Worm (Caenorhabditis elegans): Measurements from ENCODE around the gene imb-2.

DNA sequence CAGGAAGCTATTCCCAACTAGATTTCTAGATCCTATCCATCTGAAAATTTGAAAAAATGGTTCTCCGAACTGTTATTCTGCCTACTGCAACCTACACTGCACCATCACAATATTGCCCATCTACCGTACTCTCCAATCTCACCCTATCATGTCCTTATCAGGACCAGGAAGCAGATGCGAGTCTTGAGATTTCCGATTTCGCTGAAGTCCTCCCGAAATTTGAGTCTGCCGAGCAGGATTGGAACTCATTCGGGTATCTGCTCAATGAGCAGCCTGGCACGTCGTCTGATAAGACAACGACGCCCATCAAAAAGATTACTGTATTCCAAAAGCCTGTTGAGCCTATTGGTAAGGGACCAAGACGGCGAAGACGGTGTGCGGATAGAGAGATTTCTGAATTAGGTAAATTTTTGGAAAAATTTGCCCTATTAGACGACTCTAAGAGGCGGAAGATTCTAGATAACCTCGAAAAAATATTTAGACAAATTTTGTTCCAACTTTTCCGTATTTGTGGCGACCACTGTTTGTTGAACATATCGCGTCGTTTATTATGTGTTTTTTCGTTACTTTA, 40.1 kb downstream of the imb-2 start:
- TF ChIP-seq ceh-16 (tag; optimal IDR thresholded peaks at IDR 0.05) (no peak), tbx-2 (tag; optimal IDR thresholded peaks at IDR 0.05) (no peak), snpc-4 (tag; optimal IDR thresholded peaks at IDR 0.05) (no peak), daf-12 (tag; optimal IDR thresholded peaks at IDR 0.05) (no peak), fos-1 (tag; optimal IDR thresholded peaks at IDR 0.05) (no peak), fkh-2 (tag; optimal IDR thresholded peaks at IDR 0.05) (no peak), pha-4 (tag; optimal IDR thresholded peaks at IDR 0.05) (no peak), pqm-1 (tag; optimal IDR thresholded peaks at IDR 0.05) (no peak), nhr-12 (tag; optimal IDR thresholded peaks at IDR 0.05) (no peak), ztf-4 (tag; optimal IDR thresholded peaks at IDR 0.05) (no peak), fkh-10 (GFP tag; optimal IDR thresholded peaks at IDR 0.05) (no peak), lin-39 (tag; optimal IDR thresholded peaks at IDR 0.05) (no peak)

Measured in whole organism, L3 larva.